ENCODE assay signal across 1 fruit fly cellular context in genomic region chrX:10768043-10768674, dm6.
A peak's percentile ranks its signal among the peaks of the same experiment; 100 is the strongest.
TF ChIP-seq lines count a peak whose summit lies in the region.

Gene Atg8a, minus strand, starts transcription at chrX:10768338.
Gene BTBD9, plus strand, starts transcription at chrX:10768537.

TF ChIP-seq in whole organism, embryonic, 481 proteins besides CTCF, POLR2A, EP300 and RAD21 (continued from another document and continues in another):
- peak; percentile 27 for TF ChIP-seq bab2 (GFP tag; optimal IDR thresholded peaks at IDR 0.05; lab: Kevin White, UChicago)
- TF ChIP-seq ham (GFP tag; IDR thresholded peaks at IDR 0.05; lab: Robert Waterston, UW) = no peak
- peak; percentile 62 for TF ChIP-seq lab (GFP tag; optimal IDR thresholded peaks at IDR 0.05; lab: Kevin White, UChicago)
- peak; percentile 72 for TF ChIP-seq nmo (GFP tag; optimal IDR thresholded peaks at IDR 0.05; lab: Kevin White, UChicago)
- no peak for TF ChIP-seq Asciz (GFP tag; optimal IDR thresholded peaks at IDR 0.05; lab: Kevin White, UChicago)
- no peak for TF ChIP-seq ssp (GFP tag; IDR thresholded peaks at IDR 0.05; lab: Robert Waterston, UW)
- TF ChIP-seq zen2 (GFP tag; IDR thresholded peaks at IDR 0.05; lab: Robert Waterston, UW; ENCODE audit: partially characterized antibody) = peak; percentile 75; the same call in 1 of the 3 replicates
- TF ChIP-seq CG7928 (GFP tag; optimal IDR thresholded peaks at IDR 0.05; lab: Kevin White, UChicago) = peak; percentile 27
- peak; percentile 38 for TF ChIP-seq tx (GFP tag; optimal IDR thresholded peaks at IDR 0.05; lab: Kevin White, UChicago)
- peak; percentile 26 for TF ChIP-seq mirr (GFP tag; optimal IDR thresholded peaks at IDR 0.05; lab: Kevin White, UChicago)
- TF ChIP-seq schlank (tag; optimal IDR thresholded peaks at IDR 0.05; lab: Kevin White, UChicago) = no peak
- TF ChIP-seq CG13424 (tag; optimal IDR thresholded peaks at IDR 0.05; lab: Kevin White, UChicago) = peak; percentile 16
- TF ChIP-seq lilli (GFP tag; optimal IDR thresholded peaks at IDR 0.05; lab: Kevin White, UChicago) = peak; percentile 17
- TF ChIP-seq unc-4 (GFP tag; IDR thresholded peaks at IDR 0.05; lab: Robert Waterston, UW; ENCODE audit: partially characterized antibody) = peak; percentile 84
- TF ChIP-seq CG3163 (GFP tag; optimal IDR thresholded peaks at IDR 0.05; lab: Kevin White, UChicago) = peak; percentile 69
- TF ChIP-seq chn (GFP tag; optimal IDR thresholded peaks at IDR 0.05; lab: Kevin White, UChicago) = no peak
- no peak for TF ChIP-seq CG6654 (GFP tag; optimal IDR thresholded peaks at IDR 0.05; lab: Kevin White, UChicago)
- TF ChIP-seq croc (GFP tag; conservative IDR thresholded peaks at IDR 0.05; lab: Robert Waterston, UW) = no peak
- peak; percentile 75 for TF ChIP-seq Scr (GFP tag; IDR thresholded peaks at IDR 0.05; lab: Robert Waterston, UW; ENCODE audit: partially characterized antibody)
- peak; percentile 80 for TF ChIP-seq Dll (GFP tag; IDR thresholded peaks at IDR 0.05; lab: Robert Waterston, UW; ENCODE audit: partially characterized antibody)
- peak; percentile 45 for TF ChIP-seq hkb (optimal IDR thresholded peaks at IDR 0.05; lab: Kevin White, UChicago)
- no peak; the same call in 1 of the 2 replicates for TF ChIP-seq hkb (GFP tag; IDR thresholded peaks at IDR 0.05; lab: Robert Waterston, UW)
- TF ChIP-seq CG4404 (GFP tag; IDR thresholded peaks at IDR 0.05; lab: Robert Waterston, UW) = no peak
- TF ChIP-seq CG2712 (tag; optimal IDR thresholded peaks at IDR 0.05; lab: Kevin White, UChicago) = peak; percentile 36
- peak; percentile 36 for TF ChIP-seq CG17385 (GFP tag; optimal IDR thresholded peaks at IDR 0.05; lab: Kevin White, UChicago)
- TF ChIP-seq NK7.1 (GFP tag; optimal IDR thresholded peaks at IDR 0.05; lab: Kevin White, UChicago) = no peak
- no peak for TF ChIP-seq CG16815 (GFP tag; optimal IDR thresholded peaks at IDR 0.05; lab: Kevin White, UChicago)
- TF ChIP-seq CG12659 (GFP tag; optimal IDR thresholded peaks at IDR 0.05; lab: Kevin White, UChicago) = peak; percentile 93
- TF ChIP-seq Dfd (GFP tag; optimal IDR thresholded peaks at IDR 0.05; lab: Kevin White, UChicago) = no peak
- TF ChIP-seq lmd (GFP tag; IDR thresholded peaks at IDR 0.05; lab: Robert Waterston, UW) = peak; percentile 31; the same call in 1 of the 2 replicates
- peak; percentile 0 for TF ChIP-seq Hr3 (GFP tag; optimal IDR thresholded peaks at IDR 0.05; lab: Kevin White, UChicago)
- peak; percentile 64 for TF ChIP-seq Dp (GFP tag; optimal IDR thresholded peaks at IDR 0.05; lab: Kevin White, UChicago)
- TF ChIP-seq CG34422 (GFP tag; IDR thresholded peaks at IDR 0.05; lab: Robert Waterston, UW) = no peak
- TF ChIP-seq zfh2 (GFP tag; optimal IDR thresholded peaks at IDR 0.05; lab: Kevin White, UChicago) = peak; percentile 23
- peak; percentile 46 for TF ChIP-seq YL-1 (GFP tag; optimal IDR thresholded peaks at IDR 0.05; lab: Kevin White, UChicago)
- TF ChIP-seq CG10147 (GFP tag; optimal IDR thresholded peaks at IDR 0.05; lab: Kevin White, UChicago) = peak; percentile 36
- peak; percentile 84 for TF ChIP-seq HmgZ (tag; optimal IDR thresholded peaks at IDR 0.05; lab: Kevin White, UChicago)
- TF ChIP-seq CG33213 (GFP tag; optimal IDR thresholded peaks at IDR 0.05; lab: Kevin White, UChicago) = peak; percentile 99
- TF ChIP-seq lov (optimal IDR thresholded peaks at IDR 0.05; lab: Kevin White, UChicago) = no peak
- TF ChIP-seq lov (GFP tag; IDR thresholded peaks at IDR 0.05; lab: Robert Waterston, UW) = no peak
- peak; percentile 53 for TF ChIP-seq Mad (GFP tag; optimal IDR thresholded peaks at IDR 0.05; lab: Kevin White, UChicago)
- TF ChIP-seq CrebB (tag; optimal IDR thresholded peaks at IDR 0.05; lab: Kevin White, UChicago) = peak; percentile 42
- no peak for TF ChIP-seq CG12219 (GFP tag; optimal IDR thresholded peaks at IDR 0.05; lab: Kevin White, UChicago)
- TF ChIP-seq CG17829 (tag; optimal IDR thresholded peaks at IDR 0.05; lab: Kevin White, UChicago) = peak; percentile 59
- peak; percentile 78 for TF ChIP-seq CG17186 (GFP tag; optimal IDR thresholded peaks at IDR 0.05; lab: Kevin White, UChicago)
- TF ChIP-seq nerfin-2 (GFP tag; IDR thresholded peaks at IDR 0.05; lab: Robert Waterston, UW; ENCODE audit: partially characterized antibody) = peak; percentile 68
- peak; percentile 49; the same call in 1 of the 3 replicates for TF ChIP-seq CG14860 (GFP tag; IDR thresholded peaks at IDR 0.05; lab: Robert Waterston, UW; ENCODE audit: partially characterized antibody)
- TF ChIP-seq pnt (GFP tag; optimal IDR thresholded peaks at IDR 0.05; lab: Kevin White, UChicago) = no peak
- no peak for TF ChIP-seq Camta (GFP tag; optimal IDR thresholded peaks at IDR 0.05; lab: Kevin White, UChicago)
- no peak for TF ChIP-seq jing (GFP tag; optimal IDR thresholded peaks at IDR 0.05; lab: Kevin White, UChicago)
- no peak for TF ChIP-seq CG11398 (GFP tag; optimal IDR thresholded peaks at IDR 0.05; lab: Kevin White, UChicago)
- no peak for TF ChIP-seq C15 (GFP tag; IDR thresholded peaks at IDR 0.05; lab: Robert Waterston, UW)
- peak; percentile 33 for TF ChIP-seq Xbp1 (GFP tag; optimal IDR thresholded peaks at IDR 0.05; lab: Kevin White, UChicago)
- no peak for TF ChIP-seq exex (tag; optimal IDR thresholded peaks at IDR 0.05; lab: Kevin White, UChicago)
- TF ChIP-seq tll (GFP tag; optimal IDR thresholded peaks at IDR 0.05; lab: Kevin White, UChicago) = peak in 1 of 2 experiments; percentile 69
- TF ChIP-seq CG13894 (tag; optimal IDR thresholded peaks at IDR 0.05; lab: Kevin White, UChicago) = peak; percentile 80
- no peak for TF ChIP-seq Adf1 (GFP tag; IDR thresholded peaks at IDR 0.05; lab: Robert Waterston, UW)
- TF ChIP-seq HLH54F (GFP tag; optimal IDR thresholded peaks at IDR 0.05; lab: Kevin White, UChicago) = peak; percentile 34
- TF ChIP-seq CG11456 (GFP tag; IDR thresholded peaks at IDR 0.05; lab: Robert Waterston, UW) = 0 out of 3 replicates have a peak, but pooled peaks have one; percentile 36
- TF ChIP-seq CG17361 (GFP tag; IDR thresholded peaks at IDR 0.05; lab: Robert Waterston, UW) = 0 out of 3 replicates have a peak, but pooled peaks have one; percentile 17
- TF ChIP-seq CG9215 (GFP tag; IDR thresholded peaks at IDR 0.05; lab: Robert Waterston, UW) = 0 out of 2 replicates have a peak, but pooled peaks have one; percentile 5
- peak; percentile 97 for TF ChIP-seq Sin3A (optimal IDR thresholded peaks at IDR 0.05; lab: Kevin White, UChicago)
- peak; percentile 80; the same call in 2 of the 3 replicates for TF ChIP-seq CG6791 (GFP tag; IDR thresholded peaks at IDR 0.05; lab: Robert Waterston, UW; ENCODE audit: partially characterized antibody)
- TF ChIP-seq Dbx (GFP tag; IDR thresholded peaks at IDR 0.05; lab: Robert Waterston, UW) = peak; percentile 67; the same call in 2 of the 3 replicates
- peak; percentile 24 for TF ChIP-seq tin (GFP tag; optimal IDR thresholded peaks at IDR 0.05; lab: Kevin White, UChicago)
- peak; percentile 37 for TF ChIP-seq Elba2 (GFP tag; optimal IDR thresholded peaks at IDR 0.05; lab: Kevin White, UChicago)
- TF ChIP-seq Awh (GFP tag; IDR thresholded peaks at IDR 0.05; lab: Robert Waterston, UW) = no peak
- no peak for TF ChIP-seq CG8281 (tag; optimal IDR thresholded peaks at IDR 0.05; lab: Kevin White, UChicago)
- no peak for TF ChIP-seq wor (GFP tag; IDR thresholded peaks at IDR 0.05; lab: Robert Waterston, UW)
- peak; percentile 83 for TF ChIP-seq CG14710 (tag; optimal IDR thresholded peaks at IDR 0.05; lab: Kevin White, UChicago)
- no peak for TF ChIP-seq Deaf1 (tag; optimal IDR thresholded peaks at IDR 0.05; lab: Kevin White, UChicago)
- TF ChIP-seq CG31365 (tag; optimal IDR thresholded peaks at IDR 0.05; lab: Kevin White, UChicago) = no peak
- TF ChIP-seq CG18764 (GFP tag; optimal IDR thresholded peaks at IDR 0.05; lab: Kevin White, UChicago) = no peak
- TF ChIP-seq CG15514 (GFP tag; optimal IDR thresholded peaks at IDR 0.05; lab: Kevin White, UChicago) = peak; percentile 88
- TF ChIP-seq CG6765 (GFP tag; optimal IDR thresholded peaks at IDR 0.05; lab: Kevin White, UChicago) = no peak
- no peak for TF ChIP-seq CG13775 (GFP tag; optimal IDR thresholded peaks at IDR 0.05; lab: Kevin White, UChicago)
- TF ChIP-seq chinmo (GFP tag; IDR thresholded peaks at IDR 0.05; lab: Robert Waterston, UW; ENCODE audit: partially characterized antibody) = peak; percentile 79; the same call in 1 of the 4 replicates
- peak; percentile 57; the same call in 1 of the 3 replicates for TF ChIP-seq vnd (GFP tag; IDR thresholded peaks at IDR 0.05; lab: Robert Waterston, UW; ENCODE audit: partially characterized antibody)
- no peak for TF ChIP-seq lbe (GFP tag; optimal IDR thresholded peaks at IDR 0.05; lab: Kevin White, UChicago)
- no peak for TF ChIP-seq CG17612 (GFP tag; IDR thresholded peaks at IDR 0.05; lab: Robert Waterston, UW)
- peak; percentile 25 for TF ChIP-seq Fer1 (GFP tag; optimal IDR thresholded peaks at IDR 0.05; lab: Kevin White, UChicago)
- no peak for TF ChIP-seq CG12236 (GFP tag; optimal IDR thresholded peaks at IDR 0.05; lab: Kevin White, UChicago)
- TF ChIP-seq mam (GFP tag; optimal IDR thresholded peaks at IDR 0.05; lab: Kevin White, UChicago) = peak; percentile 53
- TF ChIP-seq CG3407 (GFP tag; optimal IDR thresholded peaks at IDR 0.05; lab: Kevin White, UChicago) = no peak
- peak; percentile 97 for TF ChIP-seq Ets97D (GFP tag; optimal IDR thresholded peaks at IDR 0.05; lab: Kevin White, UChicago)
- TF ChIP-seq hb (GFP tag; IDR thresholded peaks at IDR 0.05; lab: Robert Waterston, UW; ENCODE audit: partially characterized antibody) = peak; percentile 43; the same call in 2 of the 3 replicates
- TF ChIP-seq stwl (tag; optimal IDR thresholded peaks at IDR 0.05; lab: Kevin White, UChicago) = peak; percentile 81
- TF ChIP-seq Doc3 (GFP tag; IDR thresholded peaks at IDR 0.05; lab: Robert Waterston, UW; ENCODE audit: partially characterized antibody) = peak; percentile 74
- TF ChIP-seq wek (GFP tag; optimal IDR thresholded peaks at IDR 0.05; lab: Kevin White, UChicago) = no peak
- peak; percentile 79 for TF ChIP-seq amos (GFP tag; IDR thresholded peaks at IDR 0.05; lab: Robert Waterston, UW; ENCODE audit: partially characterized antibody)
- no peak for TF ChIP-seq CG16779 (GFP tag; IDR thresholded peaks at IDR 0.05; lab: Robert Waterston, UW)
- TF ChIP-seq TFAM (GFP tag; optimal IDR thresholded peaks at IDR 0.05; lab: Kevin White, UChicago) = no peak
- TF ChIP-seq CG31224 (GFP tag; IDR thresholded peaks at IDR 0.05; lab: Robert Waterston, UW) = peak; percentile 33; the same call in 1 of the 2 replicates
- peak; percentile 18 for TF ChIP-seq zen (tag; optimal IDR thresholded peaks at IDR 0.05; lab: Kevin White, UChicago)
- 0 out of 2 replicates have a peak, but pooled peaks have one; percentile 12 for TF ChIP-seq CG10366 (GFP tag; IDR thresholded peaks at IDR 0.05; lab: Robert Waterston, UW)
- TF ChIP-seq CG11696 (GFP tag; IDR thresholded peaks at IDR 0.05; lab: Robert Waterston, UW) = no peak
- peak; percentile 7 for TF ChIP-seq CG15696 (tag; optimal IDR thresholded peaks at IDR 0.05; lab: Kevin White, UChicago)
- TF ChIP-seq CG34376 (GFP tag; optimal IDR thresholded peaks at IDR 0.05; lab: Kevin White, UChicago) = no peak
- TF ChIP-seq CG1529 (GFP tag; optimal IDR thresholded peaks at IDR 0.05; lab: Kevin White, UChicago) = no peak
- peak; percentile 95 for TF ChIP-seq Med (GFP tag; lab: Kevin White, UChicago)
- peak; percentile 44 to 66 for TF ChIP-seq dpn (GFP tag; optimal IDR thresholded peaks at IDR 0.05; lab: Kevin White, UChicago)
- no peak for TF ChIP-seq Doc2 (GFP tag; IDR thresholded peaks at IDR 0.05; lab: Robert Waterston, UW)
- TF ChIP-seq sens-2 (GFP tag; IDR thresholded peaks at IDR 0.05; lab: Robert Waterston, UW) = no peak
- peak; percentile 100 for TF ChIP-seq pzg (GFP tag; optimal IDR thresholded peaks at IDR 0.05; lab: Kevin White, UChicago)
- no peak for TF ChIP-seq nerfin-1 (tag; optimal IDR thresholded peaks at IDR 0.05; lab: Kevin White, UChicago)
- peak; percentile 85 for TF ChIP-seq CG8478 (optimal IDR thresholded peaks at IDR 0.05; lab: Kevin White, UChicago)
- TF ChIP-seq CG12299 (tag; optimal IDR thresholded peaks at IDR 0.05; lab: Kevin White, UChicago) = peak; percentile 52
- peak; percentile 44 for TF ChIP-seq Antp (GFP tag; optimal IDR thresholded peaks at IDR 0.05; lab: Kevin White, UChicago)
- no peak for TF ChIP-seq CG4707 (GFP tag; optimal IDR thresholded peaks at IDR 0.05; lab: Kevin White, UChicago)
- TF ChIP-seq CG42726 (GFP tag; IDR thresholded peaks at IDR 0.05; lab: Robert Waterston, UW; ENCODE audit: partially characterized antibody) = peak; percentile 38
- TF ChIP-seq abd-A (tag; optimal IDR thresholded peaks at IDR 0.05; lab: Kevin White, UChicago) = no peak
- no peak for TF ChIP-seq Oaz (GFP tag; IDR thresholded peaks at IDR 0.05; lab: Robert Waterston, UW)
- peak in 1 of 3 experiments; percentile 68 for TF ChIP-seq Stat92E (GFP tag; optimal IDR thresholded peaks at IDR 0.05; lab: Kevin White, UChicago)
- TF ChIP-seq Nf-YC (tag; optimal IDR thresholded peaks at IDR 0.05; lab: Kevin White, UChicago) = no peak
- peak; percentile 10 for TF ChIP-seq CG10654 (GFP tag; optimal IDR thresholded peaks at IDR 0.05; lab: Kevin White, UChicago)
- TF ChIP-seq CG2116 (GFP tag; optimal IDR thresholded peaks at IDR 0.05; lab: Kevin White, UChicago) = peak; percentile 99
- no peak for TF ChIP-seq run (tag; optimal IDR thresholded peaks at IDR 0.05; lab: Kevin White, UChicago)
- TF ChIP-seq trh (GFP tag; optimal IDR thresholded peaks at IDR 0.05; lab: Kevin White, UChicago) = no peak
- no peak for TF ChIP-seq CG33557 (GFP tag; optimal IDR thresholded peaks at IDR 0.05; lab: Kevin White, UChicago)
- TF ChIP-seq psq (GFP tag; optimal IDR thresholded peaks at IDR 0.05; lab: Kevin White, UChicago) = no peak
- no peak for TF ChIP-seq dan (GFP tag; IDR thresholded peaks at IDR 0.05; lab: Robert Waterston, UW)
- TF ChIP-seq CG13624 (GFP tag; optimal IDR thresholded peaks at IDR 0.05; lab: Kevin White, UChicago) = peak; percentile 80
- TF ChIP-seq CG7963 (GFP tag; IDR thresholded peaks at IDR 0.05; lab: Robert Waterston, UW; ENCODE audit: partially characterized antibody) = peak; percentile 65
- peak; percentile 35 for TF ChIP-seq Dip3 (GFP tag; optimal IDR thresholded peaks at IDR 0.05; lab: Kevin White, UChicago)
- peak; percentile 32 for TF ChIP-seq pum (GFP tag; optimal IDR thresholded peaks at IDR 0.05; lab: Kevin White, UChicago)
- peak; percentile 56 for TF ChIP-seq MBD-R2 (GFP tag; IDR thresholded peaks at IDR 0.05; lab: Robert Waterston, UW)
- TF ChIP-seq Rfx (GFP tag; IDR thresholded peaks at IDR 0.05; lab: Robert Waterston, UW) = peak; percentile 64
- TF ChIP-seq Ravus (GFP tag; IDR thresholded peaks at IDR 0.05; lab: Robert Waterston, UW) = no peak
- peak; percentile 46 for TF ChIP-seq CG8924 (tag; optimal IDR thresholded peaks at IDR 0.05; lab: Kevin White, UChicago)
